Worm (Caenorhabditis elegans) whole organism, L1 larva: ENCODE results near the gene aakg-5.

Experiments used
- ceh-8 ChIP-seq: fragments of 200-800 bp; sonication (Bioruptor generic); optimal IDR thresholded peaks from 2 replicates; lab custom pipeline; 2018; ENCODE audit warnings: mild to moderate bottlenecking, missing genetic modification characterization, moderate library complexity, missing compliant biosample characterization
- ces-1 ChIP-seq: fragments of 150-350 bp; optimal IDR thresholded peaks from 2 replicates; lab custom pipeline; 2014; ENCODE audit warnings: missing biosample characterization, missing genetic modification reagents, missing genetic modification characterization
- elt-2 ChIP-seq: sonication (generic microtip); optimal IDR thresholded peaks from 2 replicates; lab custom pipeline; 2016; ENCODE audit warnings: missing genetic modification characterization, mild to moderate bottlenecking, inconsistent platforms, missing compliant biosample characterization, missing genetic modification reagents
- elt-3 ChIP-seq, 6 experiments: fragments of 150-350 bp in 1 of 6; sonication (generic microtip); optimal IDR thresholded peaks; 2 replicates each; lab custom pipeline; 2017 to 2018; ENCODE audit warnings: missing biosample characterization in 6 of 6, missing genetic modification characterization in 6 of 6, inconsistent platforms in 1 of 6
- grh-1 ChIP-seq: fragments of 200-800 bp; sonication (Bioruptor generic); IDR thresholded peaks from 2 replicates; pipeline ENCODE4 v1.3.6; 2022; ENCODE audit warnings: missing genetic modification reagents, missing genetic modification characterization, missing compliant biosample characterization
- jun-1 ChIP-seq: fragments of 150-350 bp; optimal IDR thresholded peaks from 2 replicates; lab custom pipeline; 2014; ENCODE audit warnings: missing biosample characterization, missing genetic modification reagents, missing genetic modification characterization
- lin-39 ChIP-seq: fragments of 150-350 bp; optimal IDR thresholded peaks from 2 replicates; lab custom pipeline; 2014; ENCODE audit warnings: missing biosample characterization, missing genetic modification reagents, missing genetic modification characterization
- mef-2 ChIP-seq: fragments of 150-350 bp; optimal IDR thresholded peaks from 2 replicates; lab custom pipeline; 2014; ENCODE audit warnings: missing biosample characterization, missing genetic modification characterization
- nhr-11 ChIP-seq: fragments of 150-350 bp; optimal IDR thresholded peaks from 2 replicates; lab custom pipeline; 2014; ENCODE audit warnings: missing biosample characterization, missing genetic modification characterization
- nhr-47 ChIP-seq: sonication (generic microtip); optimal IDR thresholded peaks from 2 replicates; lab custom pipeline; 2016; ENCODE audit warnings: mild to moderate bottlenecking, missing genetic modification characterization, moderate library complexity, missing compliant biosample characterization
- nhr-77 ChIP-seq: fragments of 150-350 bp; optimal IDR thresholded peaks from 2 replicates; lab custom pipeline; 2014; ENCODE audit warnings: missing biosample characterization, missing genetic modification characterization
- nhr-90 ChIP-seq: sonication (generic microtip); optimal IDR thresholded peaks from 2 replicates; lab custom pipeline; 2016; ENCODE audit warnings: mild to moderate bottlenecking, missing genetic modification characterization, missing compliant biosample characterization; ENCODE audit not compliant: poor library complexity
- pqm-1 ChIP-seq: sonication (generic microtip); optimal IDR thresholded peaks from 3 replicates; lab custom pipeline; 2017; ENCODE audit warnings: missing biosample characterization, missing genetic modification characterization
- unc-62 ChIP-seq: fragments of 150-350 bp; optimal IDR thresholded peaks from 2 replicates; lab custom pipeline; 2014; ENCODE audit warnings: missing biosample characterization, missing genetic modification reagents, missing genetic modification characterization

ce11 chrII:9935664-9936063 is 39.3 kb downstream of the aakg-5 start:
- TF ChIP-seq grh-1: no peak
- no peak for TF ChIP-seq unc-62 (GFP tag; lab: Kevin White, UChicago)
- no peak for TF ChIP-seq nhr-11 (tag; lab: Kevin White, UChicago)
- no peak for TF ChIP-seq ces-1
- TF ChIP-seq nhr-90: no peak
- no peak for TF ChIP-seq elt-3 (tag; optimal IDR thresholded peaks at IDR 0.05; lab: Kevin White, UChicago)
- no peak for TF ChIP-seq nhr-47
- no peak for TF ChIP-seq elt-2 (tag; lab: Kevin White, UChicago)
- TF ChIP-seq pqm-1: no peak
- TF ChIP-seq jun-1 (tag; lab: Kevin White, UChicago): no peak
- no peak for TF ChIP-seq nhr-77 (tag; lab: Kevin White, UChicago)
- no peak for TF ChIP-seq mef-2 (tag; lab: Kevin White, UChicago)
- no peak for TF ChIP-seq ceh-8
- no peak for TF ChIP-seq lin-39 (tag; lab: Kevin White, UChicago)
